Worm (Caenorhabditis elegans): ENCODE data around the gene mdt-15.

ce11 chrIII:5843662-5844061, 10.1 kb upstream of the mdt-15 start:
- TF ChIP-seq aly-1 (tag; optimal IDR thresholded peaks at IDR 0.05) (no peak), tra-4 (tag; optimal IDR thresholded peaks at IDR 0.05) (no peak), ets-7 (tag; optimal IDR thresholded peaks at IDR 0.05) (no peak), ceh-13 (GFP tag; optimal IDR thresholded peaks at IDR 0.05) (no peak), ama-1 (optimal IDR thresholded peaks at IDR 0.05) (no peak), tbx-37 (GFP tag; conservative IDR thresholded peaks at IDR 0.05) (no peak), ceh-36 (tag; optimal IDR thresholded peaks at IDR 0.05) (no peak), scrt-1 (GFP tag; IDR thresholded peaks at IDR 0.05) (no peak), sea-1 (GFP tag; conservative IDR thresholded peaks at IDR 0.05) (no peak), B0310.2 (tag; optimal IDR thresholded peaks at IDR 0.05) (no peak), hmbx-1 (tag; optimal IDR thresholded peaks at IDR 0.05) (no peak)
